Worm (Caenorhabditis elegans) whole organism, L1 larva: ENCODE measurements around the gene M163.1.

Experiments
- C04F5.9 ChIP-seq: sonication (generic microtip); optimal IDR thresholded peaks from 2 replicates; lab custom pipeline; 2016; ENCODE audit warnings: missing genetic modification characterization, missing compliant biosample characterization
- C16A3.4 ChIP-seq: fragments of 150-350 bp; optimal IDR thresholded peaks from 2 replicates; lab custom pipeline; 2014; ENCODE audit warnings: missing biosample characterization, missing genetic modification characterization
- F16B12.6 ChIP-seq: fragments of 150-350 bp; optimal IDR thresholded peaks from 2 replicates; lab custom pipeline; 2014; ENCODE audit warnings: missing biosample characterization, missing genetic modification characterization
- Y116A8C.19 ChIP-seq: sonication (generic microtip); optimal IDR thresholded peaks from 2 replicates; lab custom pipeline; 2016; ENCODE audit warnings: missing compliant biosample characterization, missing genetic modification characterization, borderline replicate concordance
- aha-1 ChIP-seq: fragments of 150-350 bp; optimal IDR thresholded peaks from 2 replicates; lab custom pipeline; 2014; ENCODE audit warnings: missing biosample characterization, missing genetic modification characterization
- ama-1 ChIP-seq: fragments of 150-350 bp; optimal IDR thresholded peaks from 2 replicates; lab custom pipeline; 2014
- blmp-1 ChIP-seq: fragments of 150-350 bp; optimal IDR thresholded peaks from 2 replicates; lab custom pipeline; 2014; ENCODE audit warnings: missing biosample characterization, missing genetic modification characterization
- ceh-88 ChIP-seq: fragments of 200-800 bp; sonication (Bioruptor generic); IDR thresholded peaks from 2 replicates; pipeline ENCODE4 v1.3.6; 2022; ENCODE audit warnings: missing genetic modification characterization, missing compliant biosample characterization
- ces-1 ChIP-seq: fragments of 150-350 bp; optimal IDR thresholded peaks from 2 replicates; lab custom pipeline; 2014; ENCODE audit warnings: missing biosample characterization, missing genetic modification reagents, missing genetic modification characterization
- dpl-1 ChIP-seq, 3 experiments: fragments of 150-350 bp in 2 of 3; sonication (generic microtip) in 1 of 3; optimal IDR thresholded peaks; 2 replicates each; lab custom pipeline; 2014 to 2017; ENCODE audit warnings: missing biosample characterization in 3 of 3, missing genetic modification characterization in 3 of 3, missing genetic modification reagents in 3 of 3
- dsc-1 ChIP-seq: sonication (generic microtip); optimal IDR thresholded peaks from 2 replicates; lab custom pipeline; 2016; ENCODE audit warnings: mild to moderate bottlenecking, missing genetic modification characterization, missing compliant biosample characterization
- efl-1 ChIP-seq, 4 experiments: fragments of 150-350 bp; optimal IDR thresholded peaks in 3 of 4; peaks in 1 of 4; 1 replicate in 1 of 4; 2 replicates in 3 of 4; lab custom pipeline; 2014; ENCODE audit warnings: missing biosample characterization in 2 of 4, missing genetic modification characterization in 2 of 4, missing genetic modification reagents in 2 of 4
- egl-13 ChIP-seq: sonication (generic microtip); optimal IDR thresholded peaks from 2 replicates; lab custom pipeline; 2016; ENCODE audit warnings: missing genotype, missing genetic modification reagents, missing genetic modification characterization, missing compliant biosample characterization
- egl-27 ChIP-seq, 2 experiments: fragments of 150-350 bp in 1 of 2; sonication (generic microtip); optimal IDR thresholded peaks; 3 replicates each; lab custom pipeline; 2017 to 2018; ENCODE audit warnings: missing biosample characterization in 2 of 2, missing genetic modification characterization in 2 of 2, missing genetic modification reagents in 2 of 2
- elt-2 ChIP-seq: sonication (generic microtip); optimal IDR thresholded peaks from 2 replicates; lab custom pipeline; 2016; ENCODE audit warnings: missing genetic modification characterization, mild to moderate bottlenecking, inconsistent platforms, missing compliant biosample characterization, missing genetic modification reagents
- elt-3 ChIP-seq, 6 experiments: fragments of 150-350 bp in 1 of 6; sonication (generic microtip); optimal IDR thresholded peaks; 2 replicates each; lab custom pipeline; 2017 to 2018; ENCODE audit warnings: missing biosample characterization in 6 of 6, missing genetic modification characterization in 6 of 6, inconsistent platforms in 1 of 6
- fkh-10 ChIP-seq: sonication (generic microtip); optimal IDR thresholded peaks from 2 replicates; lab custom pipeline; 2017; ENCODE audit warnings: missing biosample characterization, missing genetic modification reagents, missing genetic modification characterization
- fkh-8 ChIP-seq: sonication (generic microtip); optimal IDR thresholded peaks from 2 replicates; lab custom pipeline; 2016; ENCODE audit warnings: mild to moderate bottlenecking, missing genetic modification characterization, missing compliant biosample characterization
- grh-1 ChIP-seq: fragments of 200-800 bp; sonication (Bioruptor generic); IDR thresholded peaks from 2 replicates; pipeline ENCODE4 v1.3.6; 2022; ENCODE audit warnings: missing genetic modification reagents, missing genetic modification characterization, missing compliant biosample characterization
- hlh-17 ChIP-seq: fragments of 200-800 bp; sonication (Bioruptor generic); optimal IDR thresholded peaks from 2 replicates; lab custom pipeline; 2018; ENCODE audit warnings: missing genetic modification characterization, mild to moderate bottlenecking, missing compliant biosample characterization, moderate library complexity, borderline replicate concordance
- hlh-4 ChIP-seq: sonication (generic microtip); optimal IDR thresholded peaks from 2 replicates; lab custom pipeline; 2016; ENCODE audit warnings: mild to moderate bottlenecking, missing genetic modification characterization, missing compliant biosample characterization
- irx-1 ChIP-seq: sonication (generic microtip); optimal IDR thresholded peaks from 2 replicates; lab custom pipeline; 2016; ENCODE audit warnings: missing genetic modification characterization, missing compliant biosample characterization
- isw-1 ChIP-seq: fragments of 200-800 bp; sonication (Bioruptor generic); IDR thresholded peaks from 2 replicates; pipeline ENCODE4 v1.3.6; 2022; ENCODE audit warnings: missing genetic modification characterization, missing compliant biosample characterization
- lin-13 ChIP-seq: fragments of 150-350 bp; optimal IDR thresholded peaks from 2 replicates; lab custom pipeline; 2014; ENCODE audit warnings: missing biosample characterization, missing genetic modification reagents, missing genetic modification characterization
- lin-14 ChIP-seq: fragments of 200-800 bp; sonication (Bioruptor generic); optimal IDR thresholded peaks from 2 replicates; lab custom pipeline; 2018; ENCODE audit warnings: mild to moderate bottlenecking, missing genetic modification characterization, moderate library complexity, missing compliant biosample characterization
- lin-15B ChIP-seq: fragments of 150-350 bp; sonication (generic microtip); optimal IDR thresholded peaks from 3 replicates; lab custom pipeline; 2014; ENCODE audit warnings: missing biosample characterization, missing genetic modification characterization
- lin-35 ChIP-seq, 2 experiments: fragments of 150-350 bp; optimal IDR thresholded peaks; 2 replicates each; lab custom pipeline; 2014; ENCODE audit warnings: missing biosample characterization in 2 of 2, missing genetic modification characterization in 2 of 2, missing genetic modification reagents in 2 of 2
- lin-39 ChIP-seq: fragments of 150-350 bp; optimal IDR thresholded peaks from 2 replicates; lab custom pipeline; 2014; ENCODE audit warnings: missing biosample characterization, missing genetic modification reagents, missing genetic modification characterization
- mab-9 ChIP-seq: fragments of 200-800 bp; sonication (Bioruptor generic); IDR thresholded peaks from 2 replicates; pipeline ENCODE4 v1.3.6; 2022; ENCODE audit warnings: missing genetic modification reagents, missing genetic modification characterization, missing compliant biosample characterization
- mdl-1 ChIP-seq, 2 experiments: fragments of 150-350 bp; optimal IDR thresholded peaks; 2 replicates each; lab custom pipeline; 2014 to 2017; ENCODE audit warnings: missing biosample characterization in 2 of 2, missing genetic modification characterization in 2 of 2, inconsistent platforms in 1 of 2
- nhr-19 ChIP-seq: fragments of 200-800 bp; sonication (Bioruptor generic); conservative IDR thresholded peaks from 2 replicates; pipeline ENCODE4 v1.3.6; 2022; ENCODE audit warnings: missing genetic modification characterization, missing compliant biosample characterization
- nhr-47 ChIP-seq: sonication (generic microtip); optimal IDR thresholded peaks from 2 replicates; lab custom pipeline; 2016; ENCODE audit warnings: mild to moderate bottlenecking, missing genetic modification characterization, moderate library complexity, missing compliant biosample characterization
- nhr-71 ChIP-seq: sonication (generic microtip); optimal IDR thresholded peaks from 2 replicates; lab custom pipeline; 2016; ENCODE audit warnings: mild to moderate bottlenecking, missing genetic modification characterization, moderate library complexity, missing compliant biosample characterization
- nhr-76 ChIP-seq: sonication (generic microtip); optimal IDR thresholded peaks from 2 replicates; lab custom pipeline; 2017; ENCODE audit warnings: missing biosample characterization, missing genetic modification characterization
- nhr-77 ChIP-seq: fragments of 150-350 bp; optimal IDR thresholded peaks from 2 replicates; lab custom pipeline; 2014; ENCODE audit warnings: missing biosample characterization, missing genetic modification characterization
- nhr-90 ChIP-seq: sonication (generic microtip); optimal IDR thresholded peaks from 2 replicates; lab custom pipeline; 2016; ENCODE audit warnings: mild to moderate bottlenecking, missing genetic modification characterization, missing compliant biosample characterization; ENCODE audit not compliant: poor library complexity
- pag-3 ChIP-seq: sonication (generic microtip); optimal IDR thresholded peaks from 2 replicates; lab custom pipeline; 2017; ENCODE audit warnings: missing genetic modification characterization, mild to moderate bottlenecking, missing compliant biosample characterization, antibody characterized with exemption, borderline replicate concordance; ENCODE audit not compliant: insufficient read depth
- pax-3 ChIP-seq: fragments of 200-800 bp; sonication (Bioruptor generic); optimal IDR thresholded peaks from 2 replicates; lab custom pipeline; 2018; ENCODE audit warnings: mild to moderate bottlenecking, missing genetic modification characterization, moderate library complexity, missing compliant biosample characterization
- pqm-1 ChIP-seq: sonication (generic microtip); optimal IDR thresholded peaks from 3 replicates; lab custom pipeline; 2017; ENCODE audit warnings: missing biosample characterization, missing genetic modification characterization
- sptf-1 ChIP-seq: fragments of 150-350 bp; optimal IDR thresholded peaks from 2 replicates; lab custom pipeline; 2014; ENCODE audit warnings: missing biosample characterization, missing genetic modification characterization
- sup-37 ChIP-seq: fragments of 200-800 bp; sonication (Bioruptor generic); optimal IDR thresholded peaks from 2 replicates; lab custom pipeline; 2018; ENCODE audit warnings: mild to moderate bottlenecking, missing genetic modification characterization, missing compliant biosample characterization
- tbx-2 ChIP-seq: sonication (generic microtip); optimal IDR thresholded peaks from 2 replicates; lab custom pipeline; 2016; ENCODE audit warnings: missing genetic modification characterization, missing compliant biosample characterization
- tlp-1 ChIP-seq: fragments of 150-350 bp; optimal IDR thresholded peaks from 2 replicates; lab custom pipeline; 2014; ENCODE audit warnings: missing biosample characterization, missing genetic modification characterization
- unc-130 ChIP-seq: fragments of 150-350 bp; optimal IDR thresholded peaks from 2 replicates; lab custom pipeline; 2017; ENCODE audit warnings: missing biosample characterization, missing genetic modification characterization, inconsistent platforms
- unc-30 ChIP-seq: sonication (generic microtip); optimal IDR thresholded peaks from 2 replicates; lab custom pipeline; 2017; ENCODE audit warnings: missing biosample characterization, missing genetic modification characterization
- unc-62 ChIP-seq: fragments of 150-350 bp; optimal IDR thresholded peaks from 2 replicates; lab custom pipeline; 2014; ENCODE audit warnings: missing biosample characterization, missing genetic modification reagents, missing genetic modification characterization
- unc-86 ChIP-seq: sonication (generic microtip); optimal IDR thresholded peaks from 2 replicates; lab custom pipeline; 2016; ENCODE audit warnings: missing genetic modification characterization, missing compliant biosample characterization
- unc-98 ChIP-seq: fragments of 200-800 bp; sonication (Bioruptor generic); IDR thresholded peaks from 2 replicates; pipeline ENCODE4 v1.3.6; 2022; ENCODE audit warnings: missing genetic modification characterization, missing compliant biosample characterization
- xbp-1 ChIP-seq: sonication (generic microtip); optimal IDR thresholded peaks from 2 replicates; lab custom pipeline; 2016; ENCODE audit warnings: missing genetic modification characterization, missing compliant biosample characterization
- zag-1 ChIP-seq: fragments of 150-350 bp; optimal IDR thresholded peaks from 2 replicates; lab custom pipeline; 2014; ENCODE audit warnings: missing biosample characterization, missing genetic modification characterization
- zip-4 ChIP-seq: fragments of 200-800 bp; sonication (Bioruptor generic); optimal IDR thresholded peaks from 2 replicates; lab custom pipeline; 2018; ENCODE audit warnings: mild to moderate bottlenecking, missing genetic modification characterization, moderate library complexity, missing compliant biosample characterization
- ztf-4 ChIP-seq: fragments of 150-350 bp; optimal IDR thresholded peaks from 2 replicates; lab custom pipeline; 2014; ENCODE audit warnings: missing biosample characterization, missing genetic modification characterization

The M163.1 gene

ce11 chrX:14480248-14480647 is 23.4 kb downstream of the M163.1 start, which contains the start of gene gfi-3 (continued):
- TF ChIP-seq ces-1 (GFP tag; lab: Kevin White, UChicago) (no peak), isw-1 (GFP tag; lab: Robert Waterston, UW) (peak; percentile 64), dsc-1 (peak; percentile 83), nhr-90 (peak; percentile 88), Y116A8C.19 (no peak), pqm-1 (tag; lab: Kevin White, UChicago) (no peak), lin-14 (peak; percentile 94), nhr-76 (tag; lab: Kevin White, UChicago) (no peak), zip-4 (GFP tag; lab: Kevin White, UChicago) (peak; percentile 51), unc-130 (tag; lab: Kevin White, UChicago) (peak; percentile 51), C04F5.9 (tag; lab: Kevin White, UChicago) (no peak), C16A3.4 (peak; percentile 76), sup-37 (peak; percentile 57), sptf-1 (tag; lab: Kevin White, UChicago) (no peak), unc-62 (GFP tag; lab: Kevin White, UChicago) (no peak), dpl-1 (GFP tag; optimal IDR thresholded peaks at IDR 0.05; lab: Kevin White, UChicago) (peak; percentile 68 to 79 (median 74)), nhr-71 (peak; percentile 93), lin-35 (GFP tag; optimal IDR thresholded peaks at IDR 0.05; lab: Kevin White, UChicago) (peak; percentile 72 to 86), mdl-1 (tag; optimal IDR thresholded peaks at IDR 0.05; lab: Kevin White, UChicago) (peak in 1 of 2 experiments; percentile 63), lin-13 (GFP tag; lab: Kevin White, UChicago) (peak; percentile 85), zag-1 (tag; lab: Kevin White, UChicago) (no peak), efl-1 (optimal IDR thresholded peaks at IDR 0.05; lab: Kevin White, UChicago) (peak; percentile 66 to 74), efl-1 (GFP tag; optimal IDR thresholded peaks at IDR 0.05 in 1 of 2; lab: Kevin White, UChicago) (peak; percentile 58 to 97), F16B12.6 (tag; lab: Kevin White, UChicago) (peak; percentile 33), ztf-4 (tag; lab: Kevin White, UChicago) (peak; percentile 57), ama-1 (no peak), unc-30 (no peak), lin-39 (tag; lab: Kevin White, UChicago) (peak; percentile 85), fkh-8 (tag; lab: Kevin White, UChicago) (peak; percentile 49), unc-86 (peak; percentile 73), pag-3 (no peak), hlh-4 (tag; lab: Kevin White, UChicago) (no peak), nhr-77 (tag; lab: Kevin White, UChicago) (peak; percentile 65), ceh-88 (GFP tag; lab: Robert Waterston, UW) (0 out of 2 replicates have a peak, but pooled peaks have one; percentile 14), blmp-1 (peak; percentile 56), grh-1 (GFP tag; lab: Robert Waterston, UW) (peak; percentile 84), pax-3 (peak; percentile 49), tlp-1 (tag; lab: Kevin White, UChicago) (no peak), nhr-47 (tag; lab: Kevin White, UChicago) (peak; percentile 89), irx-1 (peak; percentile 72), nhr-19 (GFP tag; lab: Robert Waterston, UW) (peak; percentile 90), fkh-10 (GFP tag; lab: Kevin White, UChicago) (peak; percentile 6), unc-98 (GFP tag; lab: Robert Waterston, UW) (no peak), xbp-1 (peak; percentile 81), elt-2 (peak; percentile 45), aha-1 (peak; percentile 42), tbx-2 (tag; lab: Kevin White, UChicago) (peak; percentile 89), hlh-17 (GFP tag; lab: Kevin White, UChicago) (no peak), egl-27 (tag; optimal IDR thresholded peaks at IDR 0.05; lab: Kevin White, UChicago) (no peak), lin-15B (peak; percentile 43), egl-13 (tag; lab: Kevin White, UChicago) (no peak), mab-9 (GFP tag; lab: Robert Waterston, UW) (peak; percentile 54; the same call in 1 of the 2 replicates), elt-3 (tag; optimal IDR thresholded peaks at IDR 0.05; lab: Kevin White, UChicago) (peak in 3 of 6 experiments; percentile 7 to 74 (median 43))
